Fruit fly (Drosophila melanogaster) whole organism, embryonic: Measurements from ENCODE around the gene CG13631.

Experiments used
- CG10979 ChIP-seq: fragments of 200-800 bp; sonication (Bioruptor generic); optimal IDR thresholded peaks from 2 replicates; lab custom pipeline; 2018; ENCODE audit warnings: missing biosample characterization, mild to moderate bottlenecking, missing genetic modification characterization, moderate library complexity
- CG12744 ChIP-seq: fragments of 200-800 bp; sonication (Bioruptor generic); optimal IDR thresholded peaks from 2 replicates; lab custom pipeline; 2016; ENCODE audit warnings: missing biosample characterization, missing genetic modification characterization
- CG13424 ChIP-seq: fragments of 200-800 bp; sonication (Bioruptor generic); optimal IDR thresholded peaks from 2 replicates; lab custom pipeline; 2019; ENCODE audit warnings: missing biosample characterization, mild to moderate bottlenecking, missing genetic modification characterization, moderate library complexity
- CG13624 ChIP-seq: fragments of 200-800 bp; sonication (Bioruptor generic); optimal IDR thresholded peaks from 2 replicates; lab custom pipeline; 2016; ENCODE audit warnings: missing biosample characterization, missing genetic modification characterization
- CG14441 ChIP-seq: fragments of 200-800 bp; sonication (Bioruptor generic); IDR thresholded peaks from 2 replicates; pipeline ENCODE4 v1.3.6; 2022; ENCODE audit warnings: missing biosample characterization, missing genetic modification characterization
- CG14667 ChIP-seq: fragments of 200-800 bp; sonication (Bioruptor generic); IDR thresholded peaks from 2 replicates; pipeline ENCODE4 v1.3.6; 2022; ENCODE audit warnings: missing biosample characterization, missing genetic modification characterization
- CG16813 ChIP-seq: fragments of 200-800 bp; sonication (Bioruptor generic); IDR thresholded peaks from 3 replicates; pipeline ENCODE4 v1.3.6; 2022; ENCODE audit warnings: missing biosample characterization, missing genetic modification characterization; ENCODE audit not compliant: partially characterized antibody
- CG17328 ChIP-seq: fragments of 200-800 bp; sonication (Bioruptor generic); IDR thresholded peaks from 2 replicates; pipeline ENCODE4 v1.3.6; 2022; ENCODE audit warnings: missing biosample characterization, missing genetic modification characterization
- CG17385 ChIP-seq: fragments of 200-800 bp; sonication (Bioruptor generic); optimal IDR thresholded peaks from 3 replicates; lab custom pipeline; 2018; ENCODE audit warnings: missing biosample characterization, mild to moderate bottlenecking, missing genetic modification characterization
- CG2120 ChIP-seq: fragments of 200-800 bp; sonication (Bioruptor generic); optimal IDR thresholded peaks from 3 replicates; lab custom pipeline; 2016; ENCODE audit warnings: missing biosample characterization, missing genetic modification characterization
- CG3065 ChIP-seq: fragments of 200-800 bp; sonication (Bioruptor generic); optimal IDR thresholded peaks from 2 replicates; lab custom pipeline; 2016; ENCODE audit warnings: missing biosample characterization, missing genetic modification characterization
- CG33557 ChIP-seq: fragments of 200-800 bp; sonication (Bioruptor generic); optimal IDR thresholded peaks from 2 replicates; lab custom pipeline; 2019; ENCODE audit warnings: missing biosample characterization, mild to moderate bottlenecking, missing genetic modification characterization, moderate library complexity
- CG4707 ChIP-seq: fragments of 200-800 bp; sonication (Bioruptor generic); optimal IDR thresholded peaks from 2 replicates; lab custom pipeline; 2018; ENCODE audit warnings: missing biosample characterization, mild to moderate bottlenecking, missing genetic modification characterization, moderate library complexity
- CG6254 ChIP-seq: fragments of 200-800 bp; sonication (Bioruptor generic); optimal IDR thresholded peaks from 3 replicates; lab custom pipeline; 2017; ENCODE audit warnings: mild to moderate bottlenecking, missing biosample characterization, missing genetic modification reagents, missing genetic modification characterization
- CG8478 ChIP-seq: fragments of >200 bp; optimal IDR thresholded peaks from 2 replicates; lab custom pipeline; 2018
- CG9215 ChIP-seq: fragments of 200-800 bp; sonication (Bioruptor generic); IDR thresholded peaks from 2 replicates; pipeline ENCODE4 v1.3.6; 2022; ENCODE audit warnings: missing biosample characterization, missing genetic modification characterization
- CG9932 ChIP-seq: fragments of 200-800 bp; sonication (Bioruptor generic); IDR thresholded peaks from 2 replicates; pipeline ENCODE4 v1.3.6; 2022; ENCODE audit warnings: missing biosample characterization, missing genetic modification characterization
- CHES-1-like ChIP-seq: fragments of 200-800 bp; sonication (Bioruptor generic); optimal IDR thresholded peaks from 2 replicates; lab custom pipeline; 2016; ENCODE audit warnings: missing biosample characterization, missing genetic modification characterization
- Dbx ChIP-seq: fragments of 200-800 bp; sonication (Bioruptor generic); IDR thresholded peaks from 3 replicates; pipeline ENCODE4 v1.3.6; 2022; ENCODE audit warnings: missing biosample characterization, missing genetic modification characterization
- Dfd ChIP-seq, 2 experiments: fragments of >200 bp; optimal IDR thresholded peaks; 2 replicates each; lab custom pipeline; 2017; ENCODE audit warnings: missing biosample characterization in 2 of 2, missing genetic modification characterization in 2 of 2
- Elba2 ChIP-seq: fragments of 200-800 bp; sonication (Bioruptor generic); optimal IDR thresholded peaks from 3 replicates; lab custom pipeline; 2016; ENCODE audit warnings: missing biosample characterization, missing genetic modification characterization
- GATAe ChIP-seq: fragments of 200-800 bp; sonication (Bioruptor generic); conservative IDR thresholded peaks from 2 replicates; pipeline ENCODE4 v1.3.6; 2022; ENCODE audit warnings: missing biosample characterization, missing genetic modification characterization
- HLHmδ ChIP-seq: fragments of 200-800 bp; sonication (Bioruptor generic); optimal IDR thresholded peaks from 2 replicates; lab custom pipeline; 2018; ENCODE audit warnings: missing biosample characterization, mild to moderate bottlenecking, missing genetic modification characterization, moderate library complexity
- Hmx ChIP-seq: fragments of 200-800 bp; sonication (Bioruptor generic); optimal IDR thresholded peaks from 2 replicates; lab custom pipeline; 2016; ENCODE audit warnings: missing biosample characterization, missing genetic modification characterization
- Hr78 ChIP-seq, 2 experiments: fragments of 200-800 bp in 1 of 2; fragments of >200 bp in 1 of 2; sonication (Bioruptor generic) in 1 of 2; optimal IDR thresholded peaks; 2 replicates each; lab custom pipeline; 2017 to 2019; ENCODE audit warnings: missing biosample characterization in 2 of 2, missing genetic modification characterization in 2 of 2, mild to moderate bottlenecking in 1 of 2, moderate library complexity in 1 of 2
- Hsf ChIP-seq: fragments of 200-800 bp; sonication (Bioruptor generic); optimal IDR thresholded peaks from 3 replicates; lab custom pipeline; 2016; ENCODE audit warnings: missing biosample characterization, missing genetic modification characterization
- Max ChIP-seq: fragments of 200-800 bp; sonication (Bioruptor generic); optimal IDR thresholded peaks from 2 replicates; lab custom pipeline; 2016; ENCODE audit warnings: missing biosample characterization, mild to moderate bottlenecking, missing genetic modification characterization
- Meics ChIP-seq: fragments of 200-800 bp; sonication (Bioruptor generic); optimal IDR thresholded peaks from 2 replicates; lab custom pipeline; 2017; ENCODE audit warnings: missing biosample characterization, mild to moderate bottlenecking, missing genetic modification characterization
- Nf-YA ChIP-seq: fragments of 200-800 bp; sonication (Bioruptor generic); IDR thresholded peaks from 2 replicates; pipeline ENCODE4 v1.3.6; 2022; ENCODE audit warnings: missing biosample characterization, missing genetic modification characterization
- PHDP ChIP-seq: fragments of 200-800 bp; sonication (Bioruptor generic); optimal IDR thresholded peaks from 3 replicates; lab custom pipeline; 2018; ENCODE audit warnings: missing biosample characterization, mild to moderate bottlenecking, missing genetic modification characterization, moderate library complexity
- Poxn ChIP-seq: fragments of 200-800 bp; sonication (Bioruptor generic); IDR thresholded peaks from 2 replicates; pipeline ENCODE4 v1.3.6; 2022; ENCODE audit warnings: missing biosample characterization, missing genetic modification characterization
- Sox102F ChIP-seq: fragments of 200-800 bp; sonication (Bioruptor generic); optimal IDR thresholded peaks from 2 replicates; lab custom pipeline; 2018; ENCODE audit warnings: missing biosample characterization, mild to moderate bottlenecking, missing genetic modification characterization, moderate library complexity
- Taf1 ChIP-seq: fragments of 200-800 bp; sonication (Bioruptor generic); IDR thresholded peaks from 2 replicates; pipeline ENCODE4 v1.3.6; 2022; ENCODE audit warnings: missing biosample characterization, missing genetic modification characterization
- Usf ChIP-seq: fragments of 200-800 bp; sonication (Bioruptor generic); optimal IDR thresholded peaks from 2 replicates; lab custom pipeline; 2017; ENCODE audit warnings: missing genotype, missing biosample characterization, missing genetic modification characterization
- ato ChIP-seq: fragments of 200-800 bp; sonication (Bioruptor generic); IDR thresholded peaks from 2 replicates; pipeline ENCODE4 v1.3.6; 2022; ENCODE audit warnings: missing biosample characterization, missing genetic modification characterization; ENCODE audit not compliant: partially characterized antibody
- da ChIP-seq: fragments of 200-800 bp; sonication (Bioruptor generic); optimal IDR thresholded peaks from 2 replicates; lab custom pipeline; 2016; ENCODE audit warnings: missing biosample characterization, missing genetic modification characterization
- emc ChIP-seq: fragments of 200-800 bp; sonication (Bioruptor generic); optimal IDR thresholded peaks from 2 replicates; lab custom pipeline; 2016; ENCODE audit warnings: missing biosample characterization, missing genetic modification characterization
- fd102C ChIP-seq: fragments of 200-800 bp; sonication (Bioruptor generic); optimal IDR thresholded peaks from 2 replicates; lab custom pipeline; 2018; ENCODE audit warnings: missing biosample characterization, mild to moderate bottlenecking, missing genetic modification characterization, moderate library complexity
- grau ChIP-seq: fragments of 200-800 bp; optimal IDR thresholded peaks from 3 replicates; lab custom pipeline; 2019; ENCODE audit warnings: missing biosample characterization, mild to moderate bottlenecking, missing genetic modification characterization, moderate library complexity
- grn ChIP-seq: fragments of 200-800 bp; sonication (Bioruptor generic); optimal IDR thresholded peaks from 3 replicates; lab custom pipeline; 2017; ENCODE audit warnings: missing biosample characterization, missing genetic modification characterization
- h ChIP-seq: fragments of >200 bp; optimal IDR thresholded peaks from 2 replicates; lab custom pipeline; 2017
- jumu ChIP-seq: fragments of 200-800 bp; sonication (Bioruptor generic); optimal IDR thresholded peaks from 3 replicates; lab custom pipeline; 2016; ENCODE audit warnings: missing biosample characterization, missing genetic modification characterization
- kah ChIP-seq: fragments of 200-800 bp; sonication (Bioruptor generic); optimal IDR thresholded peaks from 2 replicates; lab custom pipeline; 2018; ENCODE audit warnings: missing biosample characterization, mild to moderate bottlenecking, missing genetic modification characterization
- kay ChIP-seq: fragments of 200-800 bp; sonication (Bioruptor generic); optimal IDR thresholded peaks from 2 replicates; lab custom pipeline; 2016; ENCODE audit warnings: missing biosample characterization, missing genetic modification characterization
- mam ChIP-seq: fragments of 200-800 bp; sonication (Bioruptor generic); optimal IDR thresholded peaks from 3 replicates; lab custom pipeline; 2016; ENCODE audit warnings: missing biosample characterization, missing genetic modification characterization
- nau ChIP-seq: fragments of 200-800 bp; sonication (Bioruptor generic); optimal IDR thresholded peaks from 3 replicates; lab custom pipeline; 2017; ENCODE audit warnings: missing biosample characterization, mild to moderate bottlenecking, missing genetic modification characterization, missing genetic modification reagents
- pfk ChIP-seq: fragments of 200-800 bp; sonication (Bioruptor generic); optimal IDR thresholded peaks from 2 replicates; lab custom pipeline; 2018; ENCODE audit warnings: missing biosample characterization, mild to moderate bottlenecking, missing genetic modification characterization, moderate library complexity
- ssp ChIP-seq: fragments of 200-800 bp; sonication (Bioruptor generic); IDR thresholded peaks from 2 replicates; pipeline ENCODE4 v1.3.6; 2022; ENCODE audit warnings: missing biosample characterization, missing genetic modification characterization
- wek ChIP-seq: fragments of 200-800 bp; sonication (Bioruptor generic); optimal IDR thresholded peaks from 3 replicates; lab custom pipeline; 2018; ENCODE audit warnings: missing biosample characterization, mild to moderate bottlenecking, missing genetic modification characterization, moderate library complexity
- zfh1 ChIP-seq: fragments of 200-800 bp; sonication (Bioruptor generic); IDR thresholded peaks from 3 replicates; pipeline ENCODE4 v1.3.6; 2022; ENCODE audit warnings: missing biosample characterization, missing genetic modification characterization

The CG13631 gene

DNA sequence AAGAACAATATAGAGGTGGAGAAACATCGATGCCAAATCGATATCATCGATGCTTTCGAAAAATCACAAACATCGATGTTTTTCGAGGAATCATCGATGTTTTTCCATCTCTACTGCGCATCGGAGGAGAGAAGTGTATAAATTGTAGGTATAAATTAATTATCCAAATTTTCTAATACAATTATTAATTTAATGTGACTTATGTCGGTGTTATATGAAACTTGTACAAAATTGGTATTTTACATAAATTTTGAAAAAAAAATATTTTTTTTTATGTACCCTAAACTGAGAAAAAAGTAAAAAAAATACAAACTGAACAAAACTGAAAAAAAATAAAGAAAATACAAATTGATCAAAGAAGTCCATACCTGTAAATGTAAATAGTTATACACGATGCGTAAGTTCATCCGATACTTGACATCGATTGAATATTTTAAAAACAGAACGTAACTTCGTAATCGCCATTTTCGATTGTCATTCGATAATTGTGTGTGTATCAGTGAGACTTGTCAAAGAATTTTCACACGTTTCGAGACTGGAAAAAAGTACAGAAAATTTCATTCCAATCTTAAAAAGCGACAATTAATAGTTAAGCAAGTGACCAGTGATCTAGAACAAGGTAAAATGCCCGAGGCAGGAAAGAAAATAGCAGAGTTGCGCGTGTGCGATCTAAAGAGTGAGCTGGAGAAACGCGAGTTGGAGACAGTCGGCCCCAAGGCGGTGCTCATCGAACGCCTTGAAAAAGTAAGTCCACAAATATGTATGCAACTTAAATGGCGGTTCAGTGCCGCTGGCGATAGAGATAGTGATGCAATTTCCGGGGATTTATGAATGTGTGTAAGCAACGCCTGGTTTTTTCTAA, 48.1 kb downstream of the CG13631 start, which contains the start of the genes CG5808 and Saf-B (continued):
- TF ChIP-seq PHDP (tag; lab: Kevin White, UChicago): no peak
- TF ChIP-seq grau (tag; lab: Kevin White, UChicago): no peak
- TF ChIP-seq GATAe (GFP tag; lab: Robert Waterston, UW): no peak
- TF ChIP-seq Taf1 (GFP tag; lab: Robert Waterston, UW): no peak
- peak; percentile 90 for TF ChIP-seq CG16813 (GFP tag; lab: Robert Waterston, UW)
- TF ChIP-seq emc (GFP tag; lab: Kevin White, UChicago): no peak
- no peak for TF ChIP-seq nau
- peak; percentile 38; the same call in 1 of the 2 replicates for TF ChIP-seq CG9932 (GFP tag; lab: Robert Waterston, UW)
- no peak for TF ChIP-seq fd102C (GFP tag; lab: Kevin White, UChicago)
- no peak for TF ChIP-seq CG4707 (GFP tag; lab: Kevin White, UChicago)
- TF ChIP-seq jumu: no peak
- TF ChIP-seq Hmx: no peak
- no peak for TF ChIP-seq Dfd (GFP tag; optimal IDR thresholded peaks at IDR 0.05; lab: Kevin White, UChicago)
- TF ChIP-seq CG10979 (tag; lab: Kevin White, UChicago): peak; percentile 28
- TF ChIP-seq mam (GFP tag; lab: Kevin White, UChicago): no peak
- TF ChIP-seq CG17385: no peak
- no peak for TF ChIP-seq CG3065 (GFP tag; lab: Kevin White, UChicago)
- TF ChIP-seq CG6254 (GFP tag; lab: Kevin White, UChicago): no peak
- TF ChIP-seq kay (GFP tag; lab: Kevin White, UChicago): peak; percentile 54
- TF ChIP-seq CG13624 (GFP tag; lab: Kevin White, UChicago): no peak
- TF ChIP-seq Hr78 (GFP tag; optimal IDR thresholded peaks at IDR 0.05; lab: Kevin White, UChicago): no peak
- no peak for TF ChIP-seq Poxn
- no peak for TF ChIP-seq CG9215
- TF ChIP-seq CG8478: no peak
- no peak for TF ChIP-seq Elba2
- TF ChIP-seq CG2120 (GFP tag; lab: Kevin White, UChicago): peak; percentile 22
- TF ChIP-seq CG12744 (GFP tag; lab: Kevin White, UChicago): no peak
- TF ChIP-seq da (GFP tag; lab: Kevin White, UChicago): no peak
- TF ChIP-seq HLHmδ (GFP tag; lab: Kevin White, UChicago): no peak
- TF ChIP-seq Nf-YA (GFP tag; lab: Robert Waterston, UW): no peak; the same call in 1 of the 2 replicates
- peak; percentile 61 for TF ChIP-seq Max (GFP tag; lab: Kevin White, UChicago)
- peak; percentile 52 for TF ChIP-seq ato (GFP tag; lab: Robert Waterston, UW)
- TF ChIP-seq CG17328: no peak
- TF ChIP-seq Hsf (GFP tag; lab: Kevin White, UChicago): peak; percentile 38
- TF ChIP-seq Meics (GFP tag; lab: Kevin White, UChicago): no peak
- no peak for TF ChIP-seq grn (GFP tag; lab: Kevin White, UChicago)
- TF ChIP-seq zfh1 (GFP tag; lab: Robert Waterston, UW): no peak
- TF ChIP-seq wek (GFP tag; lab: Kevin White, UChicago): no peak
- no peak for TF ChIP-seq Sox102F
- TF ChIP-seq kah (GFP tag; lab: Kevin White, UChicago): no peak
- TF ChIP-seq CG14441 (GFP tag; lab: Robert Waterston, UW): peak; percentile 43; the same call in 1 of the 2 replicates
- TF ChIP-seq pfk (GFP tag; lab: Kevin White, UChicago): no peak
- no peak for TF ChIP-seq CG33557 (GFP tag; lab: Kevin White, UChicago)
- TF ChIP-seq CHES-1-like: no peak
- peak; percentile 38; the same call in 1 of the 2 replicates for TF ChIP-seq CG14667 (GFP tag; lab: Robert Waterston, UW)
- TF ChIP-seq Dbx: peak; percentile 44; the same call in 2 of the 3 replicates
- peak; percentile 66 for TF ChIP-seq ssp
- TF ChIP-seq h (lab: Kevin White, UChicago): no peak
- no peak for TF ChIP-seq Usf (GFP tag; lab: Kevin White, UChicago)
- peak; percentile 30 for TF ChIP-seq CG13424 (tag; lab: Kevin White, UChicago)
